Worm (Caenorhabditis elegans) whole organism, L2 larva: ENCODE results near the gene mmab-1.
A peak's percentile ranks its signal among the peaks of the same experiment; 100 is the strongest.

Experiments used
- F13H6.1 ChIP-seq: sonication (generic microtip); optimal IDR thresholded peaks from 2 replicates; lab custom pipeline; 2016; ENCODE audit warnings: missing genetic modification characterization, missing compliant biosample characterization
- Y55F3AM.14 ChIP-seq: fragments of 200-800 bp; sonication (Bioruptor generic); optimal IDR thresholded peaks from 2 replicates; lab custom pipeline; 2018; ENCODE audit warnings: mild to moderate bottlenecking, missing genetic modification characterization, missing compliant biosample characterization
- aly-2 ChIP-seq: fragments of 150-350 bp; optimal IDR thresholded peaks from 2 replicates; lab custom pipeline; 2014; ENCODE audit warnings: missing biosample characterization, missing genetic modification characterization
- ama-1 ChIP-seq: fragments of 150-350 bp; optimal IDR thresholded peaks from 2 replicates; lab custom pipeline; 2018; ENCODE audit warnings: inconsistent platforms
- blmp-1 ChIP-seq: sonication (generic microtip); optimal IDR thresholded peaks from 2 replicates; lab custom pipeline; 2017; ENCODE audit warnings: missing genetic modification characterization, mild to moderate bottlenecking, missing compliant biosample characterization, antibody characterized with exemption, moderate library complexity; ENCODE audit not compliant: insufficient read depth
- ceh-16 ChIP-seq: fragments of 150-350 bp; optimal IDR thresholded peaks from 2 replicates; lab custom pipeline; 2014; ENCODE audit warnings: missing biosample characterization, missing genetic modification characterization
- ceh-82 ChIP-seq: fragments of 150-350 bp; optimal IDR thresholded peaks from 2 replicates; lab custom pipeline; 2014; ENCODE audit warnings: missing biosample characterization, missing genetic modification characterization
- crh-2 ChIP-seq: sonication (generic microtip); optimal IDR thresholded peaks from 2 replicates; lab custom pipeline; 2017; ENCODE audit warnings: missing biosample characterization, missing genetic modification characterization
- egl-27 ChIP-seq: sonication (generic microtip); optimal IDR thresholded peaks from 3 replicates; lab custom pipeline; 2017; ENCODE audit warnings: missing biosample characterization, missing genetic modification reagents, missing genetic modification characterization
- elt-3 ChIP-seq: sonication (generic microtip); optimal IDR thresholded peaks from 2 replicates; lab custom pipeline; 2017; ENCODE audit warnings: missing biosample characterization, missing genetic modification characterization
- lin-11 ChIP-seq: fragments of 150-350 bp; sonication (generic microtip); optimal IDR thresholded peaks from 2 replicates; lab custom pipeline; 2014; ENCODE audit warnings: missing biosample characterization, missing genetic modification characterization, inconsistent platforms, mixed read lengths
- lin-13 ChIP-seq: fragments of 150-350 bp; optimal IDR thresholded peaks from 2 replicates; lab custom pipeline; 2014; ENCODE audit warnings: missing biosample characterization, missing genetic modification reagents, missing genetic modification characterization
- lin-39 ChIP-seq: fragments of 150-350 bp; optimal IDR thresholded peaks from 2 replicates; lab custom pipeline; 2014; ENCODE audit warnings: missing biosample characterization, missing genetic modification reagents, missing genetic modification characterization
- mab-5 ChIP-seq: fragments of 150-350 bp; optimal IDR thresholded peaks from 2 replicates; lab custom pipeline; 2014; ENCODE audit warnings: missing biosample characterization, missing genetic modification characterization
- mbf-1 ChIP-seq: sonication (generic microtip); optimal IDR thresholded peaks from 2 replicates; lab custom pipeline; 2017; ENCODE audit warnings: missing biosample characterization, missing genetic modification characterization
- nhr-10 ChIP-seq: sonication (generic microtip); optimal IDR thresholded peaks from 2 replicates; lab custom pipeline; 2017; ENCODE audit warnings: missing biosample characterization, missing genetic modification characterization
- nhr-11 ChIP-seq: fragments of 150-350 bp; optimal IDR thresholded peaks from 2 replicates; lab custom pipeline; 2014; ENCODE audit warnings: missing biosample characterization, missing genetic modification characterization
- nhr-12 ChIP-seq: fragments of 150-350 bp; optimal IDR thresholded peaks from 2 replicates; lab custom pipeline; 2014; ENCODE audit warnings: missing biosample characterization, missing genetic modification characterization
- nhr-129 ChIP-seq: fragments of 150-350 bp; optimal IDR thresholded peaks from 2 replicates; lab custom pipeline; 2014; ENCODE audit warnings: missing biosample characterization, missing genetic modification characterization
- nhr-23 ChIP-seq: fragments of 150-350 bp; optimal IDR thresholded peaks from 2 replicates; lab custom pipeline; 2014; ENCODE audit warnings: missing biosample characterization, missing genetic modification reagents, missing genetic modification characterization
- nhr-237 ChIP-seq: fragments of 150-350 bp; optimal IDR thresholded peaks from 2 replicates; lab custom pipeline; 2014; ENCODE audit warnings: missing biosample characterization, missing genetic modification characterization
- nhr-25 ChIP-seq: fragments of 150-350 bp; sonication (generic microtip); optimal IDR thresholded peaks from 3 replicates; lab custom pipeline; 2014; ENCODE audit warnings: missing biosample characterization, missing genetic modification characterization
- nhr-6 ChIP-seq: fragments of 150-350 bp; optimal IDR thresholded peaks from 2 replicates; lab custom pipeline; 2014; ENCODE audit warnings: missing biosample characterization, missing genetic modification characterization
- nhr-77 ChIP-seq: fragments of 150-350 bp; optimal IDR thresholded peaks from 2 replicates; lab custom pipeline; 2014; ENCODE audit warnings: missing biosample characterization, missing genetic modification characterization
- peb-1 ChIP-seq: fragments of 150-350 bp; optimal IDR thresholded peaks from 2 replicates; lab custom pipeline; 2014; ENCODE audit warnings: missing biosample characterization, missing genetic modification characterization
- sem-4 ChIP-seq: fragments of 150-350 bp; optimal IDR thresholded peaks from 2 replicates; lab custom pipeline; 2014; ENCODE audit warnings: missing biosample characterization, missing genetic modification reagents, missing genetic modification characterization
- sma-3 ChIP-seq: sonication (generic microtip); optimal IDR thresholded peaks from 2 replicates; lab custom pipeline; 2016; ENCODE audit warnings: missing genetic modification reagents, missing genetic modification characterization, missing compliant biosample characterization
- unc-39 ChIP-seq: fragments of 150-350 bp; optimal IDR thresholded peaks from 2 replicates; lab custom pipeline; 2014; ENCODE audit warnings: missing biosample characterization, missing genetic modification characterization
- unc-55 ChIP-seq: fragments of 150-350 bp; sonication (generic microtip); optimal IDR thresholded peaks from 3 replicates; lab custom pipeline; 2014; ENCODE audit warnings: missing biosample characterization, missing genetic modification reagents, missing genetic modification characterization
- unc-62 ChIP-seq: fragments of 150-350 bp; optimal IDR thresholded peaks from 2 replicates; lab custom pipeline; 2014; ENCODE audit warnings: missing biosample characterization, missing genetic modification reagents, missing genetic modification characterization
- zag-1 ChIP-seq: fragments of 150-350 bp; optimal IDR thresholded peaks from 2 replicates; lab custom pipeline; 2014; ENCODE audit warnings: missing biosample characterization, missing genetic modification characterization
- ztf-1 ChIP-seq: fragments of 200-800 bp; sonication (Bioruptor generic); conservative IDR thresholded peaks from 2 replicates; pipeline ENCODE4 v1.3.6; 2022; ENCODE audit warnings: missing genetic modification characterization, missing compliant biosample characterization
- ztf-11 ChIP-seq: sonication (generic microtip); optimal IDR thresholded peaks from 2 replicates; lab custom pipeline; 2017; ENCODE audit warnings: missing biosample characterization, missing genetic modification characterization
- ztf-4 ChIP-seq: fragments of 150-350 bp; optimal IDR thresholded peaks from 2 replicates; lab custom pipeline; 2014; ENCODE audit warnings: missing biosample characterization, missing genetic modification characterization

Gene mmab-1

ce11 chrIII:4899728-4900127 lies 22.2 kb downstream of the mmab-1 start (continued):
- TF ChIP-seq ztf-11 (tag; lab: Kevin White, UChicago) (no peak), Y55F3AM.14 (GFP tag; lab: Kevin White, UChicago) (peak; percentile 99), nhr-12 (tag; lab: Kevin White, UChicago) (peak; percentile 65)

ce11 chrIII:4899035-4899578 lies 22.8 kb downstream of the mmab-1 start, which contains the start of gene nhl-2:
nhl-2 (minus strand) TSS chrIII:4899085.
- TF ChIP-seq nhr-77 (tag; lab: Kevin White, UChicago), result no peak
- no peak for TF ChIP-seq unc-62 (GFP tag; lab: Kevin White, UChicago)
- no peak for TF ChIP-seq elt-3 (tag; lab: Kevin White, UChicago)
- TF ChIP-seq Y55F3AM.14 (GFP tag; lab: Kevin White, UChicago), result no peak
- no peak for TF ChIP-seq unc-39
- TF ChIP-seq nhr-23 (tag; lab: Kevin White, UChicago), result no peak
- no peak for TF ChIP-seq ztf-1 (GFP tag; lab: Robert Waterston, UW)
- no peak for TF ChIP-seq F13H6.1
- TF ChIP-seq blmp-1 (tag; lab: Kevin White, UChicago), result no peak
- no peak for TF ChIP-seq ceh-16
- no peak for TF ChIP-seq unc-55 (GFP tag; lab: Kevin White, UChicago)
- TF ChIP-seq nhr-10 (tag; lab: Kevin White, UChicago), result no peak
- no peak for TF ChIP-seq lin-39 (tag; lab: Kevin White, UChicago)
- TF ChIP-seq peb-1 (tag; lab: Kevin White, UChicago), result no peak

DNA sequence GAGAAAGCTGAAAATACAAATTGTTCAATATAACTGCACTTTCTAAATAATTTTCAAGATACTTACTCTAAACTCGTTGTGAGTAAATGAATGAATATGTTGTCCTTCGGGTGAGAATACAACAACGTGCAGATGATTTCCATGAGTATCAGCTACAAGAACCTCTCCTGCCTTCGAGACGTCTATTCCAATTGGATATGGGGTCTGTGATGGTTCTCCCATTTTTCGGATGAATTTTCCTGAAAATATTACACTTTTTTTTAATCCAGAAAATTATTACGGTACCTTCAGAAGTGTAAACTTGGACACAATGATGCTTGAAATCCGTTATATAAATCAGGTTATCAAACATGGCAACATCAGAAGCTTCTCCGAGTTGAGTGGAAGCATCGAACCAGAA lies 26.6 kb downstream of the mmab-1 start:
- TF ChIP-seq nhr-77 (tag; lab: Kevin White, UChicago), result no peak
- TF ChIP-seq ztf-4, result no peak
- no peak for TF ChIP-seq peb-1 (tag; lab: Kevin White, UChicago)
- no peak for TF ChIP-seq mbf-1
- TF ChIP-seq lin-39 (tag; lab: Kevin White, UChicago), result no peak
- no peak for TF ChIP-seq sem-4 (tag; lab: Kevin White, UChicago)
- TF ChIP-seq lin-11 (tag; lab: Kevin White, UChicago), result no peak
- TF ChIP-seq nhr-10 (tag; lab: Kevin White, UChicago), result no peak
- TF ChIP-seq lin-13, result no peak
- TF ChIP-seq nhr-129 (tag; lab: Kevin White, UChicago), result no peak
- no peak for TF ChIP-seq nhr-6 (tag; lab: Kevin White, UChicago)
- TF ChIP-seq nhr-237 (tag; lab: Kevin White, UChicago), result no peak
- no peak for TF ChIP-seq ceh-82 (tag; lab: Kevin White, UChicago)
- TF ChIP-seq aly-2 (tag; lab: Kevin White, UChicago), result no peak
- TF ChIP-seq mab-5, result no peak
- no peak for TF ChIP-seq crh-2 (tag; lab: Kevin White, UChicago)
- TF ChIP-seq nhr-25 (tag; lab: Kevin White, UChicago), result no peak
- no peak for TF ChIP-seq unc-62 (GFP tag; lab: Kevin White, UChicago)
- no peak for TF ChIP-seq elt-3 (tag; lab: Kevin White, UChicago)
- no peak for TF ChIP-seq ama-1 (lab: Kevin White, UChicago)

ce11 chrIII:4893540-4893939 lies 28.4 kb downstream of the mmab-1 start, which contains the start of gene F26F4.6:
F26F4.6 (minus strand) TSS chrIII:4893640.
- no peak for TF ChIP-seq blmp-1 (tag; lab: Kevin White, UChicago)

DNA sequence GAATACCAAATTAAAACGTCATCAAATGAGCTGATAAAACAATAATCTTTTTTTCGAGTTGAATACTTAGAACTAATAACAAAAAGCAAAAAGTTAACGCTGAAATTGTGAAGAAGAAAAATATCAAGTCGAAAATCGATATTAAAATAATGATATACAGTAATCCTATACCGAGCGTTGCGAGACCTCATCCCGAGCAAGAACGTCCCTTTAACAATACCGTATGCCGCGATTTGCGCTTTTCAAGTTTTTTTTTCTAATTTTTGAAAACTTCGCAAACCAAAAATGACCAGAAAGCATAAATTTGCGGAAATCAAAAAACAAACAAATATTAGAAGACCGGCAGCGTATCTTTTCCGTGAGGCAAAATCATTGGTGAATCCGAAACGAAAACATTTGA lies 30.9 kb downstream of the mmab-1 start, which contains the start of gene F26F4.5:
Gene F26F4.5, minus strand, starts transcription at position 256 of the 400 bp plus-strand sequence.
- TF ChIP-seq ztf-11 (tag; lab: Kevin White, UChicago) (no peak), zag-1 (no peak), peb-1 (tag; lab: Kevin White, UChicago) (no peak), sma-3 (no peak), nhr-11 (tag; lab: Kevin White, UChicago) (no peak), blmp-1 (tag; lab: Kevin White, UChicago) (no peak), nhr-129 (tag; lab: Kevin White, UChicago) (no peak), mab-5 (no peak), F13H6.1 (no peak), crh-2 (tag; lab: Kevin White, UChicago) (no peak), ama-1 (lab: Kevin White, UChicago) (no peak), lin-39 (tag; lab: Kevin White, UChicago) (no peak), egl-27 (tag; lab: Kevin White, UChicago) (no peak), nhr-77 (tag; lab: Kevin White, UChicago) (no peak), nhr-25 (tag; lab: Kevin White, UChicago) (no peak), ceh-16 (no peak)
